Worm (Caenorhabditis elegans) whole organism, L4 larva: ENCODE results near the gene grl-6.
A peak's percentile ranks its signal among the peaks of the same experiment; 100 is the strongest.

Experiments used
- F10B5.3 ChIP-seq: sonication (generic microtip); optimal IDR thresholded peaks from 2 replicates; lab custom pipeline; 2016; ENCODE audit warnings: mild to moderate bottlenecking, missing genetic modification characterization, missing compliant biosample characterization
- T20F7.1 ChIP-seq: fragments of 200-800 bp; sonication (Bioruptor generic); optimal IDR thresholded peaks from 2 replicates; lab custom pipeline; 2018; ENCODE audit warnings: mild to moderate bottlenecking, missing genetic modification characterization, missing compliant biosample characterization
- T26A8.4 ChIP-seq: fragments of 200-800 bp; sonication (Bioruptor generic); IDR thresholded peaks from 2 replicates; pipeline ENCODE4 v1.3.6; 2022; ENCODE audit warnings: missing genetic modification characterization, missing compliant biosample characterization
- Y5F2A.4 ChIP-seq: fragments of 200-800 bp; sonication (Bioruptor generic); optimal IDR thresholded peaks from 2 replicates; lab custom pipeline; 2018; ENCODE audit warnings: mild to moderate bottlenecking, missing genetic modification characterization, missing compliant biosample characterization
- Y75B8A.6 ChIP-seq: fragments of 200-800 bp; sonication (Bioruptor generic); IDR thresholded peaks from 2 replicates; pipeline ENCODE4 v1.3.6; 2022; ENCODE audit warnings: missing genetic modification reagents, missing genetic modification characterization, missing compliant biosample characterization
- ZK546.5 ChIP-seq, 2 experiments: sonication (generic microtip); optimal IDR thresholded peaks; 2 replicates each; lab custom pipeline; 2017; ENCODE audit warnings: missing biosample characterization in 2 of 2, missing genetic modification characterization in 2 of 2
- aly-2 ChIP-seq: sonication (generic microtip); optimal IDR thresholded peaks from 2 replicates; lab custom pipeline; 2018; ENCODE audit warnings: missing biosample characterization, missing genetic modification characterization
- arid-1 ChIP-seq: fragments of 200-800 bp; sonication (Bioruptor generic); conservative IDR thresholded peaks from 2 replicates; pipeline ENCODE4 v1.3.6; 2022; ENCODE audit warnings: missing genetic modification reagents, missing genetic modification characterization, missing compliant biosample characterization
- ceh-20 ChIP-seq: fragments of 200-800 bp; sonication (Bioruptor generic); IDR thresholded peaks from 2 replicates; pipeline ENCODE4 v1.3.6; 2022; ENCODE audit warnings: missing genetic modification reagents, missing genetic modification characterization, missing compliant biosample characterization
- ceh-82 ChIP-seq: sonication (generic microtip); optimal IDR thresholded peaks from 2 replicates; lab custom pipeline; 2017; ENCODE audit warnings: missing biosample characterization, missing genetic modification characterization
- ces-1 ChIP-seq: fragments of 150-350 bp; sonication (generic microtip); optimal IDR thresholded peaks from 4 replicates; lab custom pipeline; 2014; ENCODE audit warnings: missing biosample characterization, missing genetic modification reagents, missing genetic modification characterization
- cey-2 ChIP-seq: sonication (generic microtip); optimal IDR thresholded peaks from 3 replicates; lab custom pipeline; 2017; ENCODE audit warnings: missing genetic modification characterization, mild to moderate bottlenecking, missing compliant biosample characterization, antibody characterized with exemption, borderline replicate concordance; ENCODE audit not compliant: insufficient read depth
- daf-16 ChIP-seq, 3 experiments: sonication (generic microtip); optimal IDR thresholded peaks; 2 replicates each; lab custom pipeline; 2016 to 2017; ENCODE audit warnings: missing genetic modification characterization in 3 of 3, missing genetic modification reagents in 3 of 3, mild to moderate bottlenecking in 2 of 3, missing compliant biosample characterization in 2 of 3, missing biosample characterization in 1 of 3, moderate library complexity in 1 of 3
- dmd-6 ChIP-seq: fragments of 200-800 bp; sonication (Bioruptor generic); IDR thresholded peaks from 2 replicates; pipeline ENCODE4 v1.3.6; 2022; ENCODE audit warnings: missing genetic modification reagents, missing genetic modification characterization, missing compliant biosample characterization
- dmd-9 ChIP-seq: fragments of 200-800 bp; sonication (Bioruptor generic); IDR thresholded peaks from 2 replicates; pipeline ENCODE4 v1.3.6; 2022; ENCODE audit warnings: missing genetic modification reagents, missing genetic modification characterization, missing compliant biosample characterization
- duxl-1 ChIP-seq: sonication (generic microtip); optimal IDR thresholded peaks from 2 replicates; lab custom pipeline; 2016; ENCODE audit warnings: mild to moderate bottlenecking, missing genetic modification characterization, moderate library complexity, missing compliant biosample characterization; ENCODE audit not compliant: poor library complexity
- dve-1 ChIP-seq: sonication (generic microtip); optimal IDR thresholded peaks from 2 replicates; lab custom pipeline; 2017; ENCODE audit warnings: antibody characterized with exemption, mild to moderate bottlenecking, missing genetic modification characterization, missing compliant biosample characterization; ENCODE audit not compliant: insufficient read depth
- fkh-10 ChIP-seq: fragments of 150-350 bp; optimal IDR thresholded peaks from 2 replicates; lab custom pipeline; 2014; ENCODE audit warnings: missing biosample characterization, missing genetic modification reagents, missing genetic modification characterization
- gei-8 ChIP-seq: fragments of 200-800 bp; sonication (Bioruptor generic); optimal IDR thresholded peaks from 2 replicates; lab custom pipeline; 2018; ENCODE audit warnings: mild to moderate bottlenecking, missing genetic modification characterization, missing compliant biosample characterization
- hif-1 ChIP-seq, 2 experiments: sonication (generic microtip); optimal IDR thresholded peaks; 2 replicates each; lab custom pipeline; 2016 to 2017; ENCODE audit warnings: missing compliant biosample characterization in 2 of 2, missing genetic modification characterization in 2 of 2, missing genetic modification reagents in 2 of 2, missing genotype in 2 of 2, mild to moderate bottlenecking in 1 of 2
- hlh-11 ChIP-seq: fragments of 200-800 bp; sonication (Bioruptor generic); optimal IDR thresholded peaks from 2 replicates; lab custom pipeline; 2018; ENCODE audit warnings: mild to moderate bottlenecking, missing genetic modification characterization, missing compliant biosample characterization
- hlh-30 ChIP-seq: sonication (generic microtip); optimal IDR thresholded peaks from 2 replicates; lab custom pipeline; 2017; ENCODE audit warnings: antibody characterized with exemption, mild to moderate bottlenecking, missing genetic modification characterization, missing compliant biosample characterization; ENCODE audit not compliant: insufficient read depth
- lim-7 ChIP-seq: fragments of 200-800 bp; sonication (Bioruptor generic); IDR thresholded peaks from 2 replicates; pipeline ENCODE4 v1.3.6; 2022; ENCODE audit warnings: missing genetic modification characterization, missing compliant biosample characterization
- lin-1 ChIP-seq: fragments of 200-800 bp; sonication (Bioruptor generic); IDR thresholded peaks from 2 replicates; pipeline ENCODE4 v1.3.6; 2022; ENCODE audit warnings: missing genetic modification reagents, missing genetic modification characterization, missing compliant biosample characterization
- lin-13 ChIP-seq: fragments of 150-350 bp; optimal IDR thresholded peaks from 2 replicates; lab custom pipeline; 2014; ENCODE audit warnings: missing biosample characterization, missing genetic modification reagents, missing genetic modification characterization
- lin-15B ChIP-seq: fragments of 150-350 bp; sonication (generic microtip); optimal IDR thresholded peaks from 3 replicates; lab custom pipeline; 2014; ENCODE audit warnings: missing biosample characterization, missing genetic modification characterization
- lsy-2 ChIP-seq, 2 experiments: fragments of 150-350 bp in 1 of 2; sonication (generic microtip) in 1 of 2; optimal IDR thresholded peaks; 2 replicates each; lab custom pipeline; 2014 to 2017; ENCODE audit warnings: missing biosample characterization in 2 of 2, missing genetic modification characterization in 2 of 2
- mdl-1 ChIP-seq, 2 experiments: fragments of 150-350 bp in 1 of 2; sonication (generic microtip) in 1 of 2; optimal IDR thresholded peaks; 2 replicates each; lab custom pipeline; 2014 to 2017; ENCODE audit warnings: missing biosample characterization in 2 of 2, missing genetic modification characterization in 2 of 2
- mep-1 ChIP-seq: fragments of 150-350 bp; sonication (generic microtip); optimal IDR thresholded peaks from 3 replicates; lab custom pipeline; 2014; ENCODE audit warnings: missing biosample characterization, missing genetic modification characterization
- mxl-3 ChIP-seq: fragments of 200-800 bp; sonication (Bioruptor generic); optimal IDR thresholded peaks from 2 replicates; lab custom pipeline; 2018; ENCODE audit warnings: mild to moderate bottlenecking, missing genetic modification characterization, missing compliant biosample characterization
- nhr-102 ChIP-seq: sonication (generic microtip); optimal IDR thresholded peaks from 2 replicates; lab custom pipeline; 2016; ENCODE audit warnings: mild to moderate bottlenecking, missing genetic modification characterization, moderate library complexity, missing compliant biosample characterization
- nhr-237 ChIP-seq: sonication (generic microtip); optimal IDR thresholded peaks from 2 replicates; lab custom pipeline; 2017; ENCODE audit warnings: missing biosample characterization, missing genetic modification characterization
- nhr-28 ChIP-seq: fragments of 150-350 bp; optimal IDR thresholded peaks from 2 replicates; lab custom pipeline; 2014; ENCODE audit warnings: missing biosample characterization, missing genetic modification characterization
- nhr-41 ChIP-seq: fragments of 200-800 bp; sonication (Bioruptor generic); IDR thresholded peaks from 2 replicates; pipeline ENCODE4 v1.3.6; 2022; ENCODE audit warnings: missing genetic modification reagents, missing genetic modification characterization, missing compliant biosample characterization
- nhr-48 ChIP-seq: sonication (generic microtip); optimal IDR thresholded peaks from 2 replicates; lab custom pipeline; 2016; ENCODE audit warnings: mild to moderate bottlenecking, missing genetic modification characterization, missing compliant biosample characterization
- nhr-6 ChIP-seq: fragments of 150-350 bp; optimal IDR thresholded peaks from 2 replicates; lab custom pipeline; 2014; ENCODE audit warnings: missing biosample characterization, missing genetic modification characterization
- nhr-77 ChIP-seq: fragments of 150-350 bp; optimal IDR thresholded peaks from 2 replicates; lab custom pipeline; 2014; ENCODE audit warnings: missing biosample characterization, missing genetic modification characterization
- pha-4 ChIP-seq, 2 experiments: fragments of 150-350 bp in 1 of 2; fragments of 200-800 bp in 1 of 2; sonication (Bioruptor generic) in 1 of 2; IDR thresholded peaks in 1 of 2; optimal IDR thresholded peaks in 1 of 2; 2 replicates each; pipeline versions ENCODE4 v1.3.6 to Lab custom; 2014 to 2022; ENCODE audit warnings: missing genetic modification characterization in 2 of 2, missing genetic modification reagents in 2 of 2, missing biosample characterization in 1 of 2, missing compliant biosample characterization in 1 of 2
- php-3 ChIP-seq: fragments of 200-800 bp; sonication (Bioruptor generic); IDR thresholded peaks from 2 replicates; pipeline ENCODE4 v1.3.6; 2022; ENCODE audit warnings: missing genetic modification reagents, missing genetic modification characterization, missing compliant biosample characterization
- pqm-1 ChIP-seq: sonication (generic microtip); optimal IDR thresholded peaks from 2 replicates; lab custom pipeline; 2017; ENCODE audit warnings: missing biosample characterization, missing genetic modification characterization
- set-16 ChIP-seq: fragments of 200-800 bp; sonication (Bioruptor generic); IDR thresholded peaks from 2 replicates; pipeline ENCODE4 v1.3.6; 2022; ENCODE audit warnings: missing genetic modification reagents, missing genetic modification characterization, missing compliant biosample characterization
- skn-1 ChIP-seq: fragments of 150-350 bp; optimal IDR thresholded peaks from 2 replicates; lab custom pipeline; 2014; ENCODE audit warnings: missing biosample characterization, missing genetic modification characterization
- tra-1 ChIP-seq: fragments of 200-800 bp; sonication (Bioruptor generic); IDR thresholded peaks from 2 replicates; pipeline ENCODE4 v1.3.6; 2022; ENCODE audit warnings: missing genetic modification reagents, missing genetic modification characterization, missing compliant biosample characterization
- zip-2 ChIP-seq: fragments of 150-350 bp; optimal IDR thresholded peaks from 2 replicates; lab custom pipeline; 2014; ENCODE audit warnings: missing biosample characterization, missing genetic modification characterization

Gene grl-6

ce11 chrX:6456567-6456966, 5.8 kb upstream of the grl-6 start, which contains the start of gene pept-1:
Gene pept-1, plus strand, starts transcription at chrX:6456872.
- TF ChIP-seq nhr-77 (tag; lab: Kevin White, UChicago) (peak; percentile 30), gei-8 (GFP tag; lab: Kevin White, UChicago) (peak; percentile 47), nhr-102 (tag; lab: Kevin White, UChicago) (peak; percentile 9), nhr-6 (tag; lab: Kevin White, UChicago) (peak; percentile 40), Y5F2A.4 (no peak), dmd-6 (GFP tag; lab: Robert Waterston, UW) (peak; percentile 88), pqm-1 (peak; percentile 95), nhr-48 (tag; lab: Kevin White, UChicago) (peak; percentile 45), hlh-11 (tag; lab: Kevin White, UChicago) (peak; percentile 91), nhr-41 (0 out of 2 replicates have a peak, but pooled peaks have one; percentile 16), ZK546.5 (tag; optimal IDR thresholded peaks at IDR 0.05; lab: Kevin White, UChicago) (no peak), tra-1 (GFP tag; lab: Robert Waterston, UW) (peak; percentile 76), nhr-28 (tag; lab: Kevin White, UChicago) (peak; percentile 60), lin-1 (GFP tag; lab: Robert Waterston, UW) (peak; percentile 23; the same call in 1 of the 2 replicates), lin-15B (no peak), skn-1 (no peak), mxl-3 (GFP tag; lab: Kevin White, UChicago) (peak; percentile 17), dve-1 (peak; percentile 73), nhr-237 (no peak), F10B5.3 (tag; lab: Kevin White, UChicago) (no peak), php-3 (GFP tag; lab: Robert Waterston, UW) (peak; percentile 73), zip-2 (tag; lab: Kevin White, UChicago) (no peak), pha-4 (GFP tag; IDR thresholded peaks at IDR 0.05; lab: Robert Waterston, UW) (peak; percentile 45; the same call in 1 of the 2 replicates), pha-4 (tag; optimal IDR thresholded peaks at IDR 0.05; lab: Kevin White, UChicago) (no peak), Y75B8A.6 (GFP tag; lab: Robert Waterston, UW) (no peak), daf-16 (GFP tag; optimal IDR thresholded peaks at IDR 0.05; lab: Kevin White, UChicago) (no peak), daf-16 (tag; optimal IDR thresholded peaks at IDR 0.05; lab: Kevin White, UChicago) (peak; percentile 58), cey-2 (tag; lab: Kevin White, UChicago) (no peak), ceh-20 (GFP tag; lab: Robert Waterston, UW) (0 out of 2 replicates have a peak, but pooled peaks have one; percentile 13)

ce11 chrX:6455157-6455556, 4.4 kb upstream of the grl-6 start, which contains the start of gene nas-33:
Gene nas-33, minus strand, starts transcription at chrX:6455257.
- TF ChIP-seq nhr-41 (no peak), ceh-82 (tag; lab: Kevin White, UChicago) (no peak), zip-2 (tag; lab: Kevin White, UChicago) (no peak)

- peak; percentile 22 for TF ChIP-seq nhr-28 (tag; lab: Kevin White, UChicago)
- TF ChIP-seq T26A8.4 (GFP tag; lab: Robert Waterston, UW) = peak; percentile 39; the same call in 1 of the 2 replicates
- TF ChIP-seq lsy-2 (tag; optimal IDR thresholded peaks at IDR 0.05; lab: Kevin White, UChicago) = no peak
- no peak for TF ChIP-seq dmd-9 (GFP tag; lab: Robert Waterston, UW)
- TF ChIP-seq mep-1 (tag; lab: Kevin White, UChicago) = peak; percentile 70
- no peak for TF ChIP-seq pha-4 (GFP tag; IDR thresholded peaks at IDR 0.05; lab: Robert Waterston, UW)
- no peak for TF ChIP-seq pha-4 (tag; optimal IDR thresholded peaks at IDR 0.05; lab: Kevin White, UChicago)
- TF ChIP-seq hif-1 (tag; optimal IDR thresholded peaks at IDR 0.05; lab: Kevin White, UChicago) = no peak
- peak; percentile 37 for TF ChIP-seq T20F7.1 (GFP tag; lab: Kevin White, UChicago)
- TF ChIP-seq nhr-48 (tag; lab: Kevin White, UChicago) = peak; percentile 53
- TF ChIP-seq lin-13 (GFP tag; lab: Kevin White, UChicago) = no peak
- peak; percentile 87 for TF ChIP-seq dve-1
- no peak for TF ChIP-seq lim-7 (GFP tag; lab: Robert Waterston, UW)
- TF ChIP-seq arid-1 (GFP tag; lab: Robert Waterston, UW) = no peak
- no peak for TF ChIP-seq fkh-10 (GFP tag; lab: Kevin White, UChicago)
- TF ChIP-seq nhr-6 (tag; lab: Kevin White, UChicago) = no peak
- TF ChIP-seq aly-2 (tag; lab: Kevin White, UChicago) = no peak
- no peak for TF ChIP-seq duxl-1 (tag; lab: Kevin White, UChicago)
- peak; percentile 68 for TF ChIP-seq hlh-30 (tag; lab: Kevin White, UChicago)
- peak; percentile 71; the same call in 1 of the 2 replicates for TF ChIP-seq php-3 (GFP tag; lab: Robert Waterston, UW)
- TF ChIP-seq set-16 (GFP tag; lab: Robert Waterston, UW) = no peak
- TF ChIP-seq ces-1 (GFP tag; lab: Kevin White, UChicago) = no peak
- no peak for TF ChIP-seq skn-1
- TF ChIP-seq mdl-1 (tag; optimal IDR thresholded peaks at IDR 0.05; lab: Kevin White, UChicago) = peak in 1 of 2 experiments; percentile 57
- TF ChIP-seq hlh-11 (tag; lab: Kevin White, UChicago) = peak; percentile 74
Observed at ce11 chrX:6448866-6449400, 1.8 kb downstream of the grl-6 start, which contains the start of gene fah-1. Gene fah-1, minus strand, starts transcription at chrX:6448916.
